Fruit fly (Drosophila melanogaster) whole organism, prepupa: Measurements from ENCODE around the gene Pi4KIIIalpha.
A peak's percentile ranks its signal among the peaks of the same experiment; 100 is the strongest.

Experiments
- CG10669 ChIP-seq: fragments of 200-800 bp; sonication (Bioruptor generic); optimal IDR thresholded peaks from 3 replicates; lab custom pipeline; 2018; ENCODE audit warnings: missing biosample characterization, mild to moderate bottlenecking, missing genetic modification characterization, moderate library complexity
- CG11762 ChIP-seq: fragments of 200-800 bp; sonication (Bioruptor generic); optimal IDR thresholded peaks from 3 replicates; lab custom pipeline; 2016; ENCODE audit warnings: missing biosample characterization, missing genetic modification characterization; ENCODE audit not compliant: insufficient read depth
- CG3919 ChIP-seq: fragments of 200-800 bp; sonication (Bioruptor generic); optimal IDR thresholded peaks from 3 replicates; lab custom pipeline; 2016; ENCODE audit warnings: missing biosample characterization, missing genetic modification characterization
- CG4318 ChIP-seq: fragments of 200-800 bp; sonication (Bioruptor generic); optimal IDR thresholded peaks from 3 replicates; lab custom pipeline; 2017; ENCODE audit warnings: missing biosample characterization, mild to moderate bottlenecking, missing genetic modification characterization
- CG6163 ChIP-seq: fragments of 200-800 bp; sonication (Bioruptor generic); IDR thresholded peaks from 3 replicates; pipeline ENCODE4 v1.3.6; 2022; ENCODE audit warnings: missing biosample characterization, missing genetic modification characterization
- CG7368 ChIP-seq: fragments of 200-800 bp; sonication (Bioruptor generic); optimal IDR thresholded peaks from 3 replicates; lab custom pipeline; 2016; ENCODE audit warnings: missing biosample characterization, missing genetic modification characterization
- CG8632 ChIP-seq: fragments of 200-800 bp; sonication (Bioruptor generic); optimal IDR thresholded peaks from 3 replicates; lab custom pipeline; 2016; ENCODE audit warnings: missing biosample characterization, missing genetic modification characterization
- CG9139 ChIP-seq: fragments of 200-800 bp; sonication (Bioruptor generic); optimal IDR thresholded peaks from 3 replicates; lab custom pipeline; 2017; ENCODE audit warnings: missing biosample characterization, mild to moderate bottlenecking, missing genetic modification characterization
- Eip78C ChIP-seq: fragments of 200-800 bp; sonication (Bioruptor generic); peaks from one replicate; lab custom pipeline; 2016; ENCODE audit warnings: missing biosample characterization, missing genetic modification characterization
- Eip93F ChIP-seq: fragments of 200-800 bp; sonication (Bioruptor generic); optimal IDR thresholded peaks from 2 replicates; lab custom pipeline; 2016; ENCODE audit warnings: missing biosample characterization, mild to moderate bottlenecking, missing genetic modification characterization
- Hr38 ChIP-seq: sonication (Bioruptor generic); optimal IDR thresholded peaks from 2 replicates; lab custom pipeline; 2016; ENCODE audit warnings: missing biosample characterization, missing genetic modification characterization
- Hr39 ChIP-seq: fragments of 200-800 bp; sonication (Bioruptor generic); optimal IDR thresholded peaks from 2 replicates; lab custom pipeline; 2016; ENCODE audit warnings: missing biosample characterization, missing genetic modification characterization
- Lpt ChIP-seq: fragments of 200-800 bp; sonication (Bioruptor generic); optimal IDR thresholded peaks from 3 replicates; lab custom pipeline; 2016; ENCODE audit warnings: missing biosample characterization, missing genetic modification characterization
- OdsH ChIP-seq: fragments of 200-800 bp; sonication (Bioruptor generic); optimal IDR thresholded peaks from 3 replicates; lab custom pipeline; 2016; ENCODE audit warnings: missing biosample characterization, missing genetic modification characterization
- Sox14 ChIP-seq: fragments of 200-800 bp; sonication (Bioruptor generic); optimal IDR thresholded peaks from 3 replicates; lab custom pipeline; 2016; ENCODE audit warnings: missing biosample characterization, missing genetic modification characterization
- fd59A ChIP-seq: fragments of 200-800 bp; sonication (Bioruptor generic); optimal IDR thresholded peaks from 2 replicates; lab custom pipeline; 2017; ENCODE audit warnings: missing biosample characterization, mild to moderate bottlenecking, missing genetic modification characterization, missing genetic modification reagents
- lz ChIP-seq: fragments of 200-800 bp; sonication (Bioruptor generic); optimal IDR thresholded peaks from 3 replicates; lab custom pipeline; 2016; ENCODE audit warnings: missing biosample characterization, missing genetic modification characterization
- ss ChIP-seq, 2 experiments: fragments of 200-800 bp; sonication (Bioruptor generic); optimal IDR thresholded peaks; 2 replicates in 1 of 2; 3 replicates in 1 of 2; lab custom pipeline; 2017 to 2018; ENCODE audit warnings: mild to moderate bottlenecking in 2 of 2, missing biosample characterization in 2 of 2, missing genetic modification characterization in 2 of 2, moderate library complexity in 1 of 2

Gene Pi4KIIIalpha

DNA sequence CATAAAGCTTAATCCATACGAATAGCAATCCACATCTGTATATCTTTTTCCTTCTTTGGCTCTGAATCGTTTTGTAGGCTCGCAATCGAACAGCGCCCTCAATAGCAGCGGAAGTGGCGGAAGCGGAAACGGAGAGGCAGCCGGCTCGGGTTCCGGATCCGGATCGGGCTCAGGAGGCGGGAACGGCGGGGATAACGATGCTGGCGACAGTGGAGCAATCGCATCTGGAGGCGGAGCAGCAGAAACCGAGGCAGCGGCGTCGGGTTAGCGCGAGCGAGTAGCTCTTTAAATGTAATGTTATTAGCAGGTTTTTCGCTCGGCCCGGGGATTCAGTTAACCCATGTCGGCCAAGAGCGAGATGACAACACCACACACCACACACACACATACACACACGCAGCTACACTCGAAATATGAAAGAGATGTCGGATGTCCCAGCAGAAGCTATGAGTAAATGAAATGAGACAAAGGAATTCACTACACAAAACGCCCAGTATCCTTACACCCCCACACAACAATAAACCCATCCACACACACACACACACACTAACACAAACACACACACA, 52.5 kb downstream of the Pi4KIIIalpha start:
- TF ChIP-seq Hr39: no peak
- peak; percentile 57 for TF ChIP-seq Eip78C (GFP tag; lab: Kevin White, UChicago)
- peak in 1 of 2 experiments; percentile 8 for TF ChIP-seq ss (GFP tag; optimal IDR thresholded peaks at IDR 0.05; lab: Kevin White, UChicago)
- TF ChIP-seq, all 60 proteins: peak for 2

DNA sequence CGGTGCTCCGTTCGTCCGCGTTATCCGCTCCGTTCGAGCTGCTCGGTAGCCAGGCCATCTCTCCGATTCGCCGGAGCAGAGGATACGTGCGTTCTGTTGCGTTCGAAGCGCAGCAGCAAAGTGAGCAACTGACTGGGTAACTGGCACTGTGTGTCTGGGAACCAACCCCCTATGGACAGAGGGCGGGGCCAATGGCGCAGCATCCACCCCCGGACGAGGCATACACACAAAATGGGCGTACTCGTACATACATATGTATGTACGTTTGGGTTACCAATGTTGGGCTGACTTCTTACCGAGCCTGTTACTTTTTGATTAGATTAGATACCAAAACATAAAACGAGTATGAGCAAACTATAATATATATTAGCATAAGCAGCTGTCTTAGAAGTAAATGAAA, 57.0 kb downstream of the Pi4KIIIalpha start, which contains the start of gene HLH3B:
Gene HLH3B (minus strand): TSS at position 123 of the 400 bp plus-strand sequence.
- TF ChIP-seq CG4318 (GFP tag; lab: Kevin White, UChicago) (no peak), Eip78C (GFP tag; lab: Kevin White, UChicago) (no peak), CG6163 (GFP tag; lab: Robert Waterston, UW) (no peak), Sox14 (GFP tag; lab: Kevin White, UChicago) (no peak), OdsH (GFP tag; lab: Kevin White, UChicago) (no peak), lz (no peak), CG7368 (GFP tag; lab: Kevin White, UChicago) (no peak), Lpt (no peak), fd59A (no peak), CG3919 (GFP tag; lab: Kevin White, UChicago) (no peak), CG8632 (GFP tag; lab: Kevin White, UChicago) (no peak), CG10669 (no peak)

DNA sequence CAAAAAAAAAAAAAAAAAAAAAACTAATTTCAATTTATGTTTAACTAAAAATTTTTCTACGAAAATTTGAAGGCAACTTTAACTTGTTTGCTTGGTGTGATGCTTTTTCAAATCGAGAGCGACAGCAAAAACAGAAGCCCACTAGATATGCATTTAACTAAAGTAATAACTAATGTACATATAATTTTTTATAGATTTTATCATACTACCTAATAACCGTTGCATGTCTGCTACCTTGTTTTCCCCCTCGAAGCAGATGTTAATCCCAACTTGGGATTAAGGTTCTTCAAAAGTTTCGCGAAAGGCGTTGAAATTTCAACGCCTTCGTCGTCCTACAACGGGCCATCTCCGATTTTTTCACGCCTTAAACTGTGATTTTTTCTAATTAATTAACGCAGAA, 58.2 kb downstream of the Pi4KIIIalpha start, which contains the start of gene CG2652:
Gene CG2652 (minus strand): TSS at position 101 of the 400 bp plus-strand sequence.
- TF ChIP-seq CG9139 (GFP tag; lab: Kevin White, UChicago) (no peak), Hr38 (GFP tag; lab: Kevin White, UChicago) (no peak), Eip93F (GFP tag; lab: Kevin White, UChicago) (no peak), CG11762 (GFP tag; lab: Kevin White, UChicago) (no peak)
